Worm (Caenorhabditis elegans): ENCODE data around the gene R160.12.

ce11 chrX:4395073-4395850, 17.7 kb upstream of the R160.12 start:
- TF ChIP-seq pqm-1 (tag; optimal IDR thresholded peaks at IDR 0.05) (no peak), dmd-4 (tag; optimal IDR thresholded peaks at IDR 0.05; ENCODE audit: borderline replicate concordance) (no peak), nhr-11 (tag; optimal IDR thresholded peaks at IDR 0.05) (no peak), C38D4.7 (GFP tag; optimal IDR thresholded peaks at IDR 0.05) (no peak), ama-1 (optimal IDR thresholded peaks at IDR 0.05) (no peak), fkh-6 (tag; optimal IDR thresholded peaks at IDR 0.05) (no peak)
